Fruit fly (Drosophila melanogaster): ENCODE results near the gene CG4617.

The CG4617 gene

DNA sequence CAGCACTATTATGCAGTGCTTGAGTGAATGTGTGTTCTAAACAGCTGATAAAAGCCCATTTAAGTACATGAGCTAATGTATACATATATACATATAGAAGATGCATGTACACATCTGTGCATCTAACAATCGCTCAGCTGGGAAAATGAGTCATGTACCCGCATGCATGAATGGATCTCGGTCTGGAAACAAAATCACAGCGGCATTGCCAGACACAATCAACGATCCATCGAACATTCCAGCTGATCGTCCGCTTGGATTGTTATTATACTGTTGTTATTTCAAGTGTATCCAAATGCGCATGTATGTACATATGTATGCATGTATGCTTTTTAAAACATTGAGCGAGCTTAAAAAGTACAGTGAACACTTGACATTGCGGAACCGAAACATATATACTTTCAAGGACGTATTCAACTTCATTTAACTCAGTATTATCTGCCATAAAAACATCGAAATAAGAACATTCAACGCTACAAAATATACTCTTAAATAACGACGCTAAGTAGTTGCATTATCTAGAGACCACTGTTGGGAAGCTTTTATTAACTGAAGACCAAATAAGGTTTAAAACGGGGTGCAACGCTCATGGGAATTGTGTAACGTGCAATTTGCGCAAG is 8.9 kb downstream of the CG4617 start (continued):
- TF ChIP-seq CG18764 (GFP tag; optimal IDR thresholded peaks at IDR 0.05) (peak; percentile 61), Side (GFP tag; optimal IDR thresholded peaks at IDR 0.05) (peak; percentile 58), CG2116 (GFP tag; optimal IDR thresholded peaks at IDR 0.05) (peak; percentile 10), NFAT (GFP tag; IDR thresholded peaks at IDR 0.05) (peak; percentile 48; the same call in 1 of the 2 replicates), Chrac-16 (GFP tag; optimal IDR thresholded peaks at IDR 0.05) (peak; percentile 59), GATAe (GFP tag; conservative IDR thresholded peaks at IDR 0.05) (no peak), CG1647 (GFP tag; optimal IDR thresholded peaks at IDR 0.05) (peak; percentile 76), zf30C (GFP tag; optimal IDR thresholded peaks at IDR 0.05) (peak; percentile 63), cg (GFP tag; optimal IDR thresholded peaks at IDR 0.05) (peak; percentile 50), CG10462 (GFP tag; optimal IDR thresholded peaks at IDR 0.05) (peak; percentile 47), jumu (GFP tag; optimal IDR thresholded peaks at IDR 0.05) (peak; percentile 57), CG10654 (GFP tag; optimal IDR thresholded peaks at IDR 0.05) (peak; percentile 61), CG11504 (tag; optimal IDR thresholded peaks at IDR 0.05) (peak; percentile 87), Fer3 (tag; optimal IDR thresholded peaks at IDR 0.05) (peak; percentile 77), ssp (GFP tag; IDR thresholded peaks at IDR 0.05) (peak; percentile 53), H15 (GFP tag; IDR thresholded peaks at IDR 0.05) (peak; percentile 73), esg (GFP tag; conservative IDR thresholded peaks at IDR 0.05) (peak; percentile 76)

DNA sequence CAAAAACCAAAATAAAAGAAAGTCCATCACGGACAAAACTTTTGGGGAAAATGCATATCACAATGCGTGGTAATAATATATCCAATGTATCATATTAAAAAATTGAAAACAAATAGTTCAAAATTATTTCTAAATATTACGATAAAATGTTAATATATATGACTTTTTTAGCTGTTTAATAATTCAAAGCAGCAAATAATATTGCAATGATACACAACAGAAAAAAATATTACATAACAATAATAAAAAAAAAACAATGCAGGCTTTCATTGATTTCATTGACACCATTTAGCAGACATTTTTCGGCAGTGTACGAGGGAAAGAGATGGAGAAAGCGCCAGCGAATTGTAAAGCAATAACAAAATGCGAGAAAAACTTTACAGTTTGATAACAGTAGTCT is 9.4 kb downstream of the CG4617 start:
- TF ChIP-seq CG14441 (GFP tag; IDR thresholded peaks at IDR 0.05) (no peak), row (GFP tag; IDR thresholded peaks at IDR 0.05) (peak; percentile 31; the same call in 2 of the 3 replicates), CG7372 (GFP tag; IDR thresholded peaks at IDR 0.05) (no peak), crol (GFP tag; IDR thresholded peaks at IDR 0.05) (no peak), CG17361 (GFP tag; IDR thresholded peaks at IDR 0.05) (peak; percentile 21; the same call in 1 of the 3 replicates), Sox100B (GFP tag; optimal IDR thresholded peaks at IDR 0.05) (peak; percentile 36), wor (GFP tag; IDR thresholded peaks at IDR 0.05) (peak; percentile 36; the same call in 1 of the 2 replicates), Dbx (GFP tag; IDR thresholded peaks at IDR 0.05) (no peak), ind (GFP tag; optimal IDR thresholded peaks at IDR 0.05) (peak; percentile 1), CG18262 (tag; optimal IDR thresholded peaks at IDR 0.05) (peak; percentile 52), Six4 (GFP tag; optimal IDR thresholded peaks at IDR 0.05) (peak; percentile 4), Asciz (GFP tag; optimal IDR thresholded peaks at IDR 0.05) (peak; percentile 46), CG10147 (GFP tag; optimal IDR thresholded peaks at IDR 0.05) (no peak), CG10979 (tag; optimal IDR thresholded peaks at IDR 0.05) (peak; percentile 59), D19B (GFP tag; optimal IDR thresholded peaks at IDR 0.05) (no peak), danr (GFP tag; IDR thresholded peaks at IDR 0.05) (no peak), ewg (GFP tag; optimal IDR thresholded peaks at IDR 0.05) (peak; percentile 31), H2.0 (GFP tag; IDR thresholded peaks at IDR 0.05) (no peak), CG1529 (GFP tag; optimal IDR thresholded peaks at IDR 0.05) (peak; percentile 15), sim (GFP tag; IDR thresholded peaks at IDR 0.05) (no peak), dmrt11E (tag; optimal IDR thresholded peaks at IDR 0.05) (peak; percentile 14), Dad (GFP tag; optimal IDR thresholded peaks at IDR 0.05) (no peak), slbo (GFP tag; IDR thresholded peaks at IDR 0.05) (peak; percentile 34; the same call in 1 of the 2 replicates), CG9437 (GFP tag; optimal IDR thresholded peaks at IDR 0.05) (peak; percentile 24), chm (GFP tag; IDR thresholded peaks at IDR 0.05) (no peak), Ptx1 (GFP tag; IDR thresholded peaks at IDR 0.05) (peak; percentile 43; the same call in 1 of the 2 replicates), dysf (GFP tag; IDR thresholded peaks at IDR 0.05) (0 out of 3 replicates have a peak, but pooled peaks have one; percentile 18), fd3F (GFP tag; optimal IDR thresholded peaks at IDR 0.05) (no peak), al (GFP tag; IDR thresholded peaks at IDR 0.05) (no peak), E2f1 (GFP tag; IDR thresholded peaks at IDR 0.05) (0 out of 2 replicates have a peak, but pooled peaks have one; percentile 10), az2 (GFP tag; optimal IDR thresholded peaks at IDR 0.05) (peak; percentile 32), D19A (tag; optimal IDR thresholded peaks at IDR 0.05) (peak; percentile 61), CG13424 (tag; optimal IDR thresholded peaks at IDR 0.05) (peak; percentile 36), pho (GFP tag; optimal IDR thresholded peaks at IDR 0.05) (no peak)

All from whole organism, embryonic.